Worm (Caenorhabditis elegans) whole organism, L2 larva: ENCODE data around the gene lido-8.

Experiments used
- F13H6.1 ChIP-seq: sonication (generic microtip); optimal IDR thresholded peaks from 2 replicates; lab custom pipeline; 2016; ENCODE audit warnings: missing genetic modification characterization, missing compliant biosample characterization
- Y55F3AM.14 ChIP-seq: fragments of 200-800 bp; sonication (Bioruptor generic); optimal IDR thresholded peaks from 2 replicates; lab custom pipeline; 2018; ENCODE audit warnings: mild to moderate bottlenecking, missing genetic modification characterization, missing compliant biosample characterization
- ZK546.5 ChIP-seq: sonication (generic microtip); optimal IDR thresholded peaks from 2 replicates; lab custom pipeline; 2017; ENCODE audit warnings: missing biosample characterization, missing genetic modification characterization
- alr-1 ChIP-seq: fragments of 150-350 bp; optimal IDR thresholded peaks from 2 replicates; lab custom pipeline; 2014; ENCODE audit warnings: missing biosample characterization, missing genetic modification characterization
- ama-1 ChIP-seq: fragments of 150-350 bp; optimal IDR thresholded peaks from 2 replicates; lab custom pipeline; 2018; ENCODE audit warnings: inconsistent platforms
- ceh-82 ChIP-seq: fragments of 150-350 bp; optimal IDR thresholded peaks from 2 replicates; lab custom pipeline; 2014; ENCODE audit warnings: missing biosample characterization, missing genetic modification characterization
- dmd-4 ChIP-seq: sonication (generic microtip); optimal IDR thresholded peaks from 2 replicates; lab custom pipeline; 2017; ENCODE audit warnings: missing biosample characterization, missing genetic modification characterization
- egl-27 ChIP-seq: sonication (generic microtip); optimal IDR thresholded peaks from 3 replicates; lab custom pipeline; 2017; ENCODE audit warnings: missing biosample characterization, missing genetic modification reagents, missing genetic modification characterization
- elt-3 ChIP-seq: sonication (generic microtip); optimal IDR thresholded peaks from 2 replicates; lab custom pipeline; 2017; ENCODE audit warnings: missing biosample characterization, missing genetic modification characterization
- fos-1 ChIP-seq: fragments of 150-350 bp; optimal IDR thresholded peaks from 2 replicates; lab custom pipeline; 2014; ENCODE audit warnings: missing biosample characterization, missing genetic modification characterization
- lin-39 ChIP-seq: fragments of 150-350 bp; optimal IDR thresholded peaks from 2 replicates; lab custom pipeline; 2014; ENCODE audit warnings: missing biosample characterization, missing genetic modification reagents, missing genetic modification characterization
- lsy-2 ChIP-seq, 2 experiments: fragments of 150-350 bp in 1 of 2; sonication (generic microtip) in 1 of 2; optimal IDR thresholded peaks; 2 replicates each; lab custom pipeline; 2014 to 2017; ENCODE audit warnings: missing biosample characterization in 2 of 2, missing genetic modification characterization in 2 of 2
- mab-5 ChIP-seq: fragments of 150-350 bp; optimal IDR thresholded peaks from 2 replicates; lab custom pipeline; 2014; ENCODE audit warnings: missing biosample characterization, missing genetic modification characterization
- mbf-1 ChIP-seq: sonication (generic microtip); optimal IDR thresholded peaks from 2 replicates; lab custom pipeline; 2017; ENCODE audit warnings: missing biosample characterization, missing genetic modification characterization
- mdl-1 ChIP-seq, 2 experiments: fragments of 150-350 bp in 1 of 2; sonication (generic microtip) in 1 of 2; optimal IDR thresholded peaks; 2 replicates each; lab custom pipeline; 2017; ENCODE audit warnings: missing biosample characterization in 2 of 2, missing genetic modification characterization in 2 of 2
- nhr-10 ChIP-seq: sonication (generic microtip); optimal IDR thresholded peaks from 2 replicates; lab custom pipeline; 2017; ENCODE audit warnings: missing biosample characterization, missing genetic modification characterization
- nhr-11 ChIP-seq: fragments of 150-350 bp; optimal IDR thresholded peaks from 2 replicates; lab custom pipeline; 2014; ENCODE audit warnings: missing biosample characterization, missing genetic modification characterization
- nhr-12 ChIP-seq: fragments of 150-350 bp; optimal IDR thresholded peaks from 2 replicates; lab custom pipeline; 2014; ENCODE audit warnings: missing biosample characterization, missing genetic modification characterization
- nhr-129 ChIP-seq: fragments of 150-350 bp; optimal IDR thresholded peaks from 2 replicates; lab custom pipeline; 2014; ENCODE audit warnings: missing biosample characterization, missing genetic modification characterization
- nhr-21 ChIP-seq: fragments of 150-350 bp; optimal IDR thresholded peaks from 2 replicates; lab custom pipeline; 2014; ENCODE audit warnings: missing biosample characterization, missing genetic modification characterization
- nhr-23 ChIP-seq: fragments of 150-350 bp; optimal IDR thresholded peaks from 2 replicates; lab custom pipeline; 2014; ENCODE audit warnings: missing biosample characterization, missing genetic modification reagents, missing genetic modification characterization
- nhr-25 ChIP-seq: fragments of 150-350 bp; sonication (generic microtip); optimal IDR thresholded peaks from 3 replicates; lab custom pipeline; 2014; ENCODE audit warnings: missing biosample characterization, missing genetic modification characterization
- nhr-77 ChIP-seq: fragments of 150-350 bp; optimal IDR thresholded peaks from 2 replicates; lab custom pipeline; 2014; ENCODE audit warnings: missing biosample characterization, missing genetic modification characterization
- peb-1 ChIP-seq: fragments of 150-350 bp; optimal IDR thresholded peaks from 2 replicates; lab custom pipeline; 2014; ENCODE audit warnings: missing biosample characterization, missing genetic modification characterization
- sem-4 ChIP-seq: fragments of 150-350 bp; optimal IDR thresholded peaks from 2 replicates; lab custom pipeline; 2014; ENCODE audit warnings: missing biosample characterization, missing genetic modification reagents, missing genetic modification characterization
- skn-1 ChIP-seq: sonication (generic microtip); optimal IDR thresholded peaks from 2 replicates; lab custom pipeline; 2017; ENCODE audit warnings: missing biosample characterization, missing genetic modification characterization
- sma-3 ChIP-seq: sonication (generic microtip); optimal IDR thresholded peaks from 2 replicates; lab custom pipeline; 2016; ENCODE audit warnings: missing genetic modification reagents, missing genetic modification characterization, missing compliant biosample characterization
- snpc-4 ChIP-seq: fragments of 150-350 bp; optimal IDR thresholded peaks from 2 replicates; lab custom pipeline; 2014; ENCODE audit warnings: missing biosample characterization, missing genetic modification characterization
- unc-39 ChIP-seq: fragments of 150-350 bp; optimal IDR thresholded peaks from 2 replicates; lab custom pipeline; 2014; ENCODE audit warnings: missing biosample characterization, missing genetic modification characterization
- unc-55 ChIP-seq: fragments of 150-350 bp; sonication (generic microtip); optimal IDR thresholded peaks from 3 replicates; lab custom pipeline; 2014; ENCODE audit warnings: missing biosample characterization, missing genetic modification reagents, missing genetic modification characterization
- zag-1 ChIP-seq: fragments of 150-350 bp; optimal IDR thresholded peaks from 2 replicates; lab custom pipeline; 2014; ENCODE audit warnings: missing biosample characterization, missing genetic modification characterization
- ztf-1 ChIP-seq: fragments of 200-800 bp; sonication (Bioruptor generic); conservative IDR thresholded peaks from 2 replicates; pipeline ENCODE4 v1.3.6; 2022; ENCODE audit warnings: missing genetic modification characterization, missing compliant biosample characterization
- ztf-11 ChIP-seq: sonication (generic microtip); optimal IDR thresholded peaks from 2 replicates; lab custom pipeline; 2017; ENCODE audit warnings: missing biosample characterization, missing genetic modification characterization
- ztf-4 ChIP-seq: fragments of 150-350 bp; optimal IDR thresholded peaks from 2 replicates; lab custom pipeline; 2014; ENCODE audit warnings: missing biosample characterization, missing genetic modification characterization

Gene lido-8

DNA sequence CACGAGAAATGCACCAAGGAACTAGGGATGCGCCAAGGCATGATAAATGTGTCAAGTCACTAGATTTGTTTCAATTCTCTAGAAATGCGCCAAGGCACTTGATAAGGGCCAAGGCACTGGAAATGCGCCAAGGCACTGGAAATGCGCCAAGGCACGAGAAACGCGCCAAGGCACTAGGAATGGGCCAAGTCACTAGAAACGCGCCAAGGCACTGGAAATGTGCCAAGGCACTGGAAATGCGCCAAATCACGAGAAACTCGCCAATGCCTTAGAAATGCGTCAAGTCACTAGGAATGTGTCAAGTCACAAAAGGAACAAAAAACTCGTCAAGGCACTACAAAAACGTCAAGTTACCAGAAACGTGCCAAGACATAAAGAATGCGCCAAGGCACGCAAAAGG lies 39.5 kb downstream of the lido-8 start:
- TF ChIP-seq sem-4 = no peak
- no peak for TF ChIP-seq ZK546.5 (tag; lab: Kevin White, UChicago)
- no peak for TF ChIP-seq alr-1 (tag; lab: Kevin White, UChicago)
- TF ChIP-seq unc-39 (tag; lab: Kevin White, UChicago) = no peak

DNA sequence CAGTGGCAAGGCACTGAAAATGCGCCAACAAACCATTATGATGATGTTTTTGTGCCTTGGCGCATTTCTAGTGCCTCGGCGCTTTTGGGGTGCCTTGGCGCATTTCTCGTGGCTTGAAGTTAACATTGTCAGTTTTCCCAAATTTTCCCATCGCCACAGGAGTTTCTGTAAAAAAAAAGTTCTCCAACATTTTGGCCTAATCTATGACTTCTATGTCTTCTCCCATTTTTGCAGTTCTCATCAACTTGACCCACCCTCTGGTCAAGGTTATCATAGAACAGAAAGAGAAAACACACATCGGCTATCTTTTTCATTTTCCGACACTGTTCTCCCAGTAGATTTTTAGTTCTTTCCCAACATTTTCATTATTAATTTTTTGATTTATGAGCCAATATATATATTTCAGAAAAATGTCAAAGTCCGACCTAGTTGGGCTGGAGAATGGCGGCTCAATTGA lies 41.7 kb downstream of the lido-8 start, which contains the start of the genes B0454.26 and B0454.5:
Gene B0454.26, minus strand, starts transcription at position 101 of the 457 bp plus-strand sequence.
Gene B0454.5, plus strand, starts transcription at position 407 of the 457 bp plus-strand sequence.
- TF ChIP-seq zag-1 (tag; lab: Kevin White, UChicago) (no peak), snpc-4 (no peak), peb-1 (no peak), egl-27 (tag; lab: Kevin White, UChicago) (no peak)

DNA sequence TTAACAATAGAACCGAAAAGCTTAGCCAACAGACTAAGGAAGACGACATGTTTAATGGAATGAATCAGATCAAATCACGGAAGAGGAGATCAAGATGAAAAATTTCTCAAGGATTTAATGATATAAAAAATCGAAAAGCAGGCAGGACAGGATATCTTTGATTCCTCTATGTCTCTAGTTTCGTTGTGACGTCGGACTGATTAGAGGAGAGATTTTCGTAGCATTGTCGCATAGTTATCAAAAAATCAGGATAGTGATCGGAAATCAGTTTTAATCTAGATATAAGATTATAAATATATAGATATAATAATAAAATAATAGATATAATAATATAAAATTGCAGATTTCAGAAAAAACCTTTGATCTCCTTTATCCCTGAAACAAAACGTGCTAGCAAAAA lies 46.5 kb downstream of the lido-8 start, which contains the start of gene B0454.8:
Gene B0454.8, minus strand, starts transcription at position 101 of the 400 bp plus-strand sequence.
- no peak for TF ChIP-seq nhr-10 (tag; lab: Kevin White, UChicago)
- no peak for TF ChIP-seq mdl-1 (tag; optimal IDR thresholded peaks at IDR 0.05; lab: Kevin White, UChicago)
- TF ChIP-seq ztf-11 = no peak
- no peak for TF ChIP-seq alr-1 (tag; lab: Kevin White, UChicago)
- no peak for TF ChIP-seq fos-1 (tag; lab: Kevin White, UChicago)
- TF ChIP-seq nhr-11 (tag; lab: Kevin White, UChicago) = no peak
- no peak for TF ChIP-seq F13H6.1 (tag; lab: Kevin White, UChicago)
- TF ChIP-seq nhr-77 (tag; lab: Kevin White, UChicago) = no peak
- TF ChIP-seq unc-39 (tag; lab: Kevin White, UChicago) = no peak
- TF ChIP-seq ztf-1 = no peak
- no peak for TF ChIP-seq ZK546.5 (tag; lab: Kevin White, UChicago)
- no peak for TF ChIP-seq nhr-129 (tag; lab: Kevin White, UChicago)
- no peak for TF ChIP-seq ama-1
- no peak for TF ChIP-seq nhr-23
- no peak for TF ChIP-seq unc-55 (GFP tag; lab: Kevin White, UChicago)

DNA sequence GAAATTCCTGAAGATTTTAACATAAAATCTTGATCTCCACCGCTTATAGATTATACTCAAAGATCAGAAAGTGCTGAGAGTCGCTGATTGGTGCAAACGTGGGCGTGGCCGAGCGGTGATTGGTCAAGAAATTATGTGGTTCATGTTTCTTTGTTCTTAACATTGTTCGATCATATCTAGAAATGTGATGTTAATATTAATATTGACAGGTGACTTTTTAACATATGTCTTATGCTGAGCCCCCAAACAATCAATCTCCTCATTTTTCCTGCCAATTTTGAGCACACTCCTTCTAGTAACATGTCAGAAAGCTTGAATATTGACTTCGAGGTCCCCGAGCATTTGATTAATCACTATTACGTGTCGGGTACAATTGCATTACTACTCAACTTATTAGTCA lies 47.2 kb downstream of the lido-8 start, which contains the start of gene sri-29:
Gene sri-29, plus strand, starts transcription at position 301 of the 400 bp plus-strand sequence.
- TF ChIP-seq ceh-82 (tag; lab: Kevin White, UChicago) = no peak
- TF ChIP-seq ama-1 = no peak
- no peak for TF ChIP-seq ZK546.5 (tag; lab: Kevin White, UChicago)
- no peak for TF ChIP-seq sem-4
- TF ChIP-seq mab-5 = no peak
- TF ChIP-seq nhr-129 (tag; lab: Kevin White, UChicago) = no peak
- TF ChIP-seq ztf-4 = no peak
- no peak for TF ChIP-seq alr-1 (tag; lab: Kevin White, UChicago)
- no peak for TF ChIP-seq nhr-21 (tag; lab: Kevin White, UChicago)

DNA sequence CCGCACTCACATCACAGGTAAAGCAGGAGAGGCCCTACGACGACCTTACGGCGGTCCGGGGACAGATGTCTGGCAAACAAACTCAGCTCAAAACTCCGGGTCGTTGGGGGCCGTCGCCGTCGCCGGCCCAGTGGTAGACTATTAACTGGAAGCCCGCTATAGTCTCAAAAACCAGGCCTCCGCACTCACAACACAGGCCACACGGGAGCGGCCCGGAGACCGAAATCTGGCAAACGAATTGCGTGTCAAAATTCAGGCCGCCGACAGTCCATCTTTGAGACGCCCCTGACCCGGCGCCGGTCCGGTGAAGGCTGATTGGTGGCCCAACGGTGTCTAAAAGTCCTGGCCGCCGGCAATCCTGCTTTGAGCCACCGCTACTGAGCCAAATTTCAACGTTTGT lies 48.6 kb downstream of the lido-8 start:
- no peak for TF ChIP-seq sma-3 (GFP tag; lab: Kevin White, UChicago)
- TF ChIP-seq nhr-25 (tag; lab: Kevin White, UChicago) = no peak
- TF ChIP-seq mdl-1 (tag; optimal IDR thresholded peaks at IDR 0.05; lab: Kevin White, UChicago) = no peak
- no peak for TF ChIP-seq skn-1 (tag; lab: Kevin White, UChicago)
- TF ChIP-seq ceh-82 (tag; lab: Kevin White, UChicago) = no peak
- TF ChIP-seq mab-5 = no peak
- no peak for TF ChIP-seq nhr-10 (tag; lab: Kevin White, UChicago)
- TF ChIP-seq nhr-23 = no peak
- no peak for TF ChIP-seq unc-39 (tag; lab: Kevin White, UChicago)
- TF ChIP-seq elt-3 (tag; lab: Kevin White, UChicago) = no peak
- no peak for TF ChIP-seq Y55F3AM.14 (GFP tag; lab: Kevin White, UChicago)
- TF ChIP-seq dmd-4 = no peak
- TF ChIP-seq lsy-2 (tag; optimal IDR thresholded peaks at IDR 0.05; lab: Kevin White, UChicago) = no peak
- TF ChIP-seq mbf-1 = no peak
- no peak for TF ChIP-seq lin-39 (tag; lab: Kevin White, UChicago)
- no peak for TF ChIP-seq nhr-12 (tag; lab: Kevin White, UChicago)
- TF ChIP-seq alr-1 (tag; lab: Kevin White, UChicago) = no peak
- no peak for TF ChIP-seq ztf-4
